Fruit fly (Drosophila melanogaster) whole organism, adult: ENCODE measurements around the gene Spx.

ENCODE experiments used
- CG11617 ChIP-seq: fragments of 200-800 bp; sonication (Bioruptor generic); optimal IDR thresholded peaks from 2 replicates; lab custom pipeline; 2017; ENCODE audit warnings: mild to moderate bottlenecking, missing biosample characterization, missing genetic modification reagents, missing genetic modification characterization
- CG12768 ChIP-seq: fragments of 200-800 bp; sonication (Bioruptor generic); optimal IDR thresholded peaks from 2 replicates; lab custom pipeline; 2017; ENCODE audit warnings: missing biosample characterization, missing genetic modification characterization, mild to moderate bottlenecking, moderate library complexity, missing genetic modification reagents
- CG14711 ChIP-seq: fragments of 200-800 bp; sonication (Bioruptor generic); optimal IDR thresholded peaks from 2 replicates; lab custom pipeline; 2018; ENCODE audit warnings: missing biosample characterization, mild to moderate bottlenecking, missing genetic modification characterization, moderate library complexity
- CG1620 ChIP-seq: fragments of 200-800 bp; sonication (Bioruptor generic); optimal IDR thresholded peaks from 2 replicates; lab custom pipeline; 2016; ENCODE audit warnings: missing biosample characterization, missing genetic modification characterization
- CG33017 ChIP-seq: fragments of 200-800 bp; sonication (Bioruptor generic); optimal IDR thresholded peaks from 2 replicates; lab custom pipeline; 2018; ENCODE audit warnings: missing biosample characterization, mild to moderate bottlenecking, missing genetic modification characterization, moderate library complexity
- CG5204 ChIP-seq: fragments of 200-800 bp; sonication (Bioruptor generic); optimal IDR thresholded peaks from 2 replicates; lab custom pipeline; 2016; ENCODE audit warnings: missing biosample characterization, missing genetic modification characterization
- CG7045 ChIP-seq: fragments of 200-800 bp; sonication (Bioruptor generic); optimal IDR thresholded peaks from 2 replicates; lab custom pipeline; 2017; ENCODE audit warnings: missing biosample characterization, mild to moderate bottlenecking, missing genetic modification characterization
- CG7101 ChIP-seq: fragments of 200-800 bp; sonication (Bioruptor generic); optimal IDR thresholded peaks from 2 replicates; lab custom pipeline; 2018; ENCODE audit warnings: missing biosample characterization, mild to moderate bottlenecking, missing genetic modification characterization, moderate library complexity
- Clk ChIP-seq: fragments of 200-800 bp; sonication (Bioruptor generic); optimal IDR thresholded peaks from 2 replicates; lab custom pipeline; 2017; ENCODE audit warnings: missing biosample characterization, missing genetic modification characterization
- Crg-1 ChIP-seq: fragments of 200-800 bp; sonication (Bioruptor generic); optimal IDR thresholded peaks from 2 replicates; lab custom pipeline; 2016; ENCODE audit warnings: missing biosample characterization, missing genetic modification characterization
- Hr96 ChIP-seq: fragments of 200-800 bp; sonication (Bioruptor generic); optimal IDR thresholded peaks from 2 replicates; lab custom pipeline; 2016; ENCODE audit warnings: missing biosample characterization, missing genetic modification characterization
- Mnt ChIP-seq: fragments of 200-800 bp; sonication (Bioruptor generic); optimal IDR thresholded peaks from 2 replicates; lab custom pipeline; 2016; ENCODE audit warnings: missing biosample characterization, mild to moderate bottlenecking, missing genetic modification characterization
- bab1 ChIP-seq: fragments of 200-800 bp; sonication (Bioruptor generic); optimal IDR thresholded peaks from 3 replicates; lab custom pipeline; 2019; ENCODE audit warnings: missing biosample characterization, mild to moderate bottlenecking, missing genetic modification characterization, moderate library complexity
- cic ChIP-seq: fragments of 200-800 bp; sonication (Bioruptor generic); optimal IDR thresholded peaks from 2 replicates; lab custom pipeline; 2017; ENCODE audit warnings: missing biosample characterization, mild to moderate bottlenecking, missing genetic modification characterization, moderate library complexity
- cnc ChIP-seq, 2 experiments: fragments of >200 bp; optimal IDR thresholded peaks; 2 replicates each; lab custom pipeline; 2017
- kay ChIP-seq: fragments of 200-800 bp; sonication (Bioruptor generic); peaks from one replicate; lab custom pipeline; 2016; ENCODE audit warnings: missing biosample characterization, missing genetic modification characterization, borderline replicate concordance
- ovo ChIP-seq: fragments of 200-800 bp; sonication (Bioruptor generic); optimal IDR thresholded peaks from 2 replicates; lab custom pipeline; 2016; ENCODE audit warnings: missing biosample characterization, missing genetic modification characterization
- pad ChIP-seq: fragments of 200-800 bp; sonication (Bioruptor generic); optimal IDR thresholded peaks from 3 replicates; lab custom pipeline; 2017; ENCODE audit warnings: missing biosample characterization, missing genetic modification characterization, mild to moderate bottlenecking, moderate library complexity, missing genetic modification reagents
- tj ChIP-seq: fragments of 200-800 bp; sonication (Bioruptor generic); optimal IDR thresholded peaks from 3 replicates; lab custom pipeline; 2017; ENCODE audit warnings: missing biosample characterization, mild to moderate bottlenecking, missing genetic modification characterization, moderate library complexity
- toe ChIP-seq: fragments of 200-800 bp; sonication (Bioruptor generic); optimal IDR thresholded peaks from 2 replicates; lab custom pipeline; 2016; ENCODE audit warnings: missing biosample characterization, missing genetic modification characterization

Spx gene

DNA sequence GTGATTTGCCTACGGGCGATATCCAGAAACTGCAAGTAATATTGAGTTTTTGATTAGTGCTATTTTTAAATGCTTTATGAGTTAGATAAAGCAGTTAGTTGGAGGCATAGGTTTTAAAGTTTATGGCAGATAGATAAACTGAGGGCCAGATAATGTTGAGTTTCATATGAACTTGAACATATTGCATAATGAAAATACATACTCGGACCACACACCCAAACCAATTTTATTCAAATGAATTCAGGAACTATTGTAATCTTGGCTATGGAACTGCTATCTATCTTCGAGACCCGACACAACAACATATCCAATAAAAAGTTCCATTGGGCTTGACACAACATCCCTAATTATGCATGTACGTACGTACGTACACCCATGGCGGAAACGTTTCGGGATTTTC, 4.1 kb downstream of the Spx start:
- no peak for TF ChIP-seq kay
- TF ChIP-seq CG7101 (tag; lab: Kevin White, UChicago), result no peak
- no peak for TF ChIP-seq CG33017 (tag; lab: Kevin White, UChicago)
- TF ChIP-seq pad, result no peak
- TF ChIP-seq CG14711 (tag; lab: Kevin White, UChicago), result no peak
- no peak for TF ChIP-seq cic
- TF ChIP-seq cnc (optimal IDR thresholded peaks at IDR 0.05; lab: Kevin White, UChicago), result no peak
- TF ChIP-seq CG1620 (GFP tag; lab: Kevin White, UChicago), result no peak
- TF ChIP-seq Mnt (GFP tag; lab: Kevin White, UChicago), result no peak
- no peak for TF ChIP-seq ovo
- no peak for TF ChIP-seq bab1
- no peak for TF ChIP-seq CG5204 (GFP tag; lab: Kevin White, UChicago)
- TF ChIP-seq Clk (GFP tag; lab: Kevin White, UChicago), result no peak
- no peak for TF ChIP-seq CG7045
- no peak for TF ChIP-seq Crg-1

DNA sequence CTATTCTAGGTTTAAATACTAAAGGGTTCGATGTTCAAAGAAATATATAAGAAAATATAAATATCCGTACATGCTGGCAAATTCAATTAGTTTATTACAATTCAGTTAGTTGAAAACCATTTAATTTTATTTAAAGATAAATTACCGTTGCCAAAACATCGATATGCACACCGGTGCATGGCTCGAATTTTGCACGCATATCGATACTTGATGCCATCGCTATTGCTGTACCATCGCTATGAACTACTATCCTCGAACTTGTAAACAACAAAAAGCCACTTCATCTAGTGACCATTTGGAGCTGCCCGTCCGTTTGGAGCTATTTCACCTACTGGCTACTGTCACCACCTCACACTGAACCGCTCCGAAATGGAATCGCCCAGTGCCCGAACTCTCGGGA, 5.3 kb downstream of the Spx start, which contains the start of gene Josd:
Gene Josd, plus strand, starts transcription at position 270 of the 400 bp plus-strand sequence.
- TF ChIP-seq tj (no peak), pad (no peak), CG1620 (GFP tag; lab: Kevin White, UChicago) (peak; percentile 7), Hr96 (GFP tag; lab: Kevin White, UChicago) (no peak), ovo (no peak), kay (no peak), CG7101 (tag; lab: Kevin White, UChicago) (no peak), Crg-1 (no peak), CG33017 (tag; lab: Kevin White, UChicago) (no peak), cic (no peak), bab1 (peak; percentile 48), CG14711 (tag; lab: Kevin White, UChicago) (no peak), cnc (optimal IDR thresholded peaks at IDR 0.05; lab: Kevin White, UChicago) (no peak), toe (peak; percentile 16), CG12768 (GFP tag; lab: Kevin White, UChicago) (no peak), Mnt (GFP tag; lab: Kevin White, UChicago) (peak; percentile 24), CG11617 (no peak), CG5204 (GFP tag; lab: Kevin White, UChicago) (no peak), Clk (GFP tag; lab: Kevin White, UChicago) (no peak), CG7045 (no peak)

- peak; percentile 12 for TF ChIP-seq bab1
- no peak for TF ChIP-seq ovo
These were observed 8.1 kb downstream of the Spx start for dm6 chrX:6263614-6264130.

DNA sequence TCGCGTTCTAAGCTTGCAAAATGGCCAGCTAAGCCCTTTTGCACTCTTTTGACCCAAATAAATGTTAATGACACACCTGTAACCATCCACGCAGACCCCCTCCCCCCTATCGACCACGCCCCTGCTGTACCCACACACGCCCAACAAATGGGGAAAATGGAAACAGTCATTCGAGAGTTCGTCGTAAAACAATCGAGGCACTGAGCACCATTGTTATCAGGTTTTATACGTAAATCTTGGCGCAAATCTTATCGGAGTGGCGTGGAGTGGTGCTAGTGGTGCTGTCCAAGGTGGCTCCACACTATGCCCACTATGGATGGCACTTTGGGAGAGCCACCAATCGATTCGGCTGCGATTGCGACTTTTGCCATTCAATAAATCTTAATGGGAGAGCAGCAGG, 8.8 kb downstream of the Spx start:
- TF ChIP-seq tj, result peak; percentile 50
- no peak for TF ChIP-seq Hr96 (GFP tag; lab: Kevin White, UChicago)
- no peak for TF ChIP-seq kay
- TF ChIP-seq CG7045, result no peak
- TF ChIP-seq CG14711 (tag; lab: Kevin White, UChicago), result no peak
- no peak for TF ChIP-seq toe
- no peak for TF ChIP-seq cnc (optimal IDR thresholded peaks at IDR 0.05; lab: Kevin White, UChicago)
- TF ChIP-seq Mnt (GFP tag; lab: Kevin White, UChicago), result no peak
- peak; percentile 12 for TF ChIP-seq cic
- TF ChIP-seq CG33017 (tag; lab: Kevin White, UChicago), result no peak

DNA sequence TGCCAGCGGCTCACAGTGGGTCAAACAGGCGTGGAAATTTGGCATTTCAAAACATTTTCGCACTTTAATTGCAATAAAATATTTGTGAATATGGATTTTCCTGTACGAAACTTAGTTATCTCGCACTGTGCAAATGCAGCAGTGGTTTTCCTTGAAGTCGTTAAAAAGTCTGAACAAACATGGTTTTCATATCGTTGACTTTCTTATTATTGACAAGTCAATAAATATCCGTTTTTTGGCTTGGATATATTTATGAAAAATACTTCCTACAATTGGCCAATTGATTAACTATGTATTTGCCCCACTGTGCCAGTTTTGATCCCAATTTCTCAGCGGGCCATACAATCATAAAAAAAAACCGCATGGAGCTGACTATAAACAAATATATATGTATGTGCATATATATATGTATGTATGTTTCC, 9.8 kb downstream of the Spx start:
- TF ChIP-seq Hr96 (GFP tag; lab: Kevin White, UChicago) (no peak), CG12768 (GFP tag; lab: Kevin White, UChicago) (peak; percentile 41), CG1620 (GFP tag; lab: Kevin White, UChicago) (peak; percentile 86), cnc (optimal IDR thresholded peaks at IDR 0.05; lab: Kevin White, UChicago) (no peak), CG7045 (peak; percentile 69), CG33017 (tag; lab: Kevin White, UChicago) (peak; percentile 68), tj (peak; percentile 72), CG5204 (GFP tag; lab: Kevin White, UChicago) (peak; percentile 60), CG14711 (tag; lab: Kevin White, UChicago) (peak; percentile 79), bab1 (peak; percentile 95), kay (no peak), CG11617 (peak; percentile 93), CG7101 (tag; lab: Kevin White, UChicago) (peak; percentile 86), Crg-1 (peak; percentile 84), toe (peak; percentile 45), pad (peak; percentile 62), cic (no peak), ovo (peak; percentile 56), Mnt (GFP tag; lab: Kevin White, UChicago) (peak; percentile 78), Clk (GFP tag; lab: Kevin White, UChicago) (peak; percentile 48)

DNA sequence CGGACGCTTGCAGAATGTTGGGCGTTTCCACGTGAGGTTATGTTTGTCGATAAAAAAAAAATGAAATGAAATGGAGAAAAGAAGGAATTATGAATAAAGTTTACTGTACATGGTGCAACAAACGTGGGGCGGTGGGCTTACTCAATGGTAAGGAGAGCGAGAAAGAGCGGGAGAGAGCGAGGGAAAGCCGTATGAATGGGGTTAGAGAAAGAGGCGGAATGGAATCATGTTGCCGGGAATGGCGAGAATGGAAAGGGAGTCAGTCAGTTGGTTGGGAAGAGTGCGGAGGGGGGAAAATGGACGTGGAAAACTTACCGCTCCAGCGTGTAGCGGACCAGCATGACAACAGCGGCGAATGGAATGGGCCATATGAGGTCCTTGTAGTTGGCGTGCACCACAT, 10.5 kb downstream of the Spx start:
- TF ChIP-seq pad, result peak; percentile 60
- no peak for TF ChIP-seq CG1620 (GFP tag; lab: Kevin White, UChicago)

- TF ChIP-seq CG7101 (tag; lab: Kevin White, UChicago) (peak; percentile 46), ovo (peak; percentile 30), cnc (optimal IDR thresholded peaks at IDR 0.05; lab: Kevin White, UChicago) (no peak), CG14711 (tag; lab: Kevin White, UChicago) (no peak), toe (peak; percentile 67), cic (no peak), CG5204 (GFP tag; lab: Kevin White, UChicago) (no peak), CG1620 (GFP tag; lab: Kevin White, UChicago) (peak; percentile 33), Hr96 (GFP tag; lab: Kevin White, UChicago) (no peak), CG7045 (no peak), Crg-1 (peak; percentile 43), Clk (GFP tag; lab: Kevin White, UChicago) (no peak), CG12768 (GFP tag; lab: Kevin White, UChicago) (peak; percentile 36), kay (no peak), CG33017 (tag; lab: Kevin White, UChicago) (no peak), CG11617 (peak; percentile 44), bab1 (no peak), pad (peak; percentile 25), tj (no peak), Mnt (GFP tag; lab: Kevin White, UChicago) (no peak)
These were observed 11.6 kb downstream of the Spx start, which contains the start of gene schlank for dm6 chrX:6267187-6267711. Gene schlank, minus strand, starts transcription at chrX:6267228.
